Comparison of ENCODE assay signal across 3 worm cellular contexts in genomic region chrV:18868517-18868916, ce11.
TF ChIP-seq lines count a peak whose summit lies in the region.

No protein-coding gene starts in this region.

TF ChIP-seq in whole organism, L1 larva, 84 proteins besides CTCF, POLR2A, EP300 and RAD21 (continued from another document):
- TF ChIP-seq pqm-1 (tag; optimal IDR thresholded peaks at IDR 0.05; lab: Kevin White, UChicago) = no peak
- peak; percentile 26 to 53 (median 33) for TF ChIP-seq dpl-1 (GFP tag; optimal IDR thresholded peaks at IDR 0.05; lab: Kevin White, UChicago)
- no peak for TF ChIP-seq ceh-63 (GFP tag; optimal IDR thresholded peaks at IDR 0.05; lab: Kevin White, UChicago)
- no peak for TF ChIP-seq pax-3 (tag; optimal IDR thresholded peaks at IDR 0.05; lab: Kevin White, UChicago)
- no peak for TF ChIP-seq Y116A8C.19 (tag; optimal IDR thresholded peaks at IDR 0.05; lab: Kevin White, UChicago; ENCODE audit: borderline replicate concordance)
- TF ChIP-seq isw-1 (GFP tag; IDR thresholded peaks at IDR 0.05; lab: Robert Waterston, UW) = no peak
- TF ChIP-seq lir-3 (tag; optimal IDR thresholded peaks at IDR 0.05; lab: Kevin White, UChicago; ENCODE audit: poor library complexity) = no peak
- no peak for TF ChIP-seq alr-1 (tag; optimal IDR thresholded peaks at IDR 0.05; lab: Kevin White, UChicago; ENCODE audit: borderline replicate concordance)
- TF ChIP-seq lin-14 (GFP tag; optimal IDR thresholded peaks at IDR 0.05; lab: Kevin White, UChicago) = peak; percentile 79
- peak; percentile 36 to 40 for TF ChIP-seq efl-1 (optimal IDR thresholded peaks at IDR 0.05; lab: Kevin White, UChicago)
- TF ChIP-seq efl-1 (GFP tag; optimal IDR thresholded peaks at IDR 0.05 in 1 of 2; lab: Kevin White, UChicago) = peak in 1 of 2 experiments; percentile 7
- no peak for TF ChIP-seq egl-27 (tag; optimal IDR thresholded peaks at IDR 0.05; lab: Kevin White, UChicago)
- TF ChIP-seq skn-1 (tag; optimal IDR thresholded peaks at IDR 0.05; lab: Kevin White, UChicago) = peak; percentile 39
- peak; percentile 49 for TF ChIP-seq snu-23 (GFP tag; optimal IDR thresholded peaks at IDR 0.05; lab: Kevin White, UChicago)
- TF ChIP-seq nhr-76 (tag; optimal IDR thresholded peaks at IDR 0.05; lab: Kevin White, UChicago) = no peak
- TF ChIP-seq nhr-11 (tag; optimal IDR thresholded peaks at IDR 0.05; lab: Kevin White, UChicago) = no peak
- TF ChIP-seq fkh-8 (tag; optimal IDR thresholded peaks at IDR 0.05; lab: Kevin White, UChicago) = peak; percentile 9
- no peak for TF ChIP-seq lin-13 (GFP tag; optimal IDR thresholded peaks at IDR 0.05; lab: Kevin White, UChicago)
- peak; percentile 12 for TF ChIP-seq swsn-7 (tag; optimal IDR thresholded peaks at IDR 0.05; lab: Kevin White, UChicago)
- no peak for TF ChIP-seq pag-3 (tag; optimal IDR thresholded peaks at IDR 0.05; lab: Kevin White, UChicago; ENCODE audit: borderline replicate concordance, insufficient read depth)

TF ChIP-seq in whole organism, L3 larva, 47 proteins besides CTCF, POLR2A, EP300 and RAD21 (continued from another document):
- TF ChIP-seq egl-5 (tag; optimal IDR thresholded peaks at IDR 0.05; lab: Kevin White, UChicago) = peak; percentile 92
- peak; percentile 35 for TF ChIP-seq lin-39 (tag; optimal IDR thresholded peaks at IDR 0.05; lab: Kevin White, UChicago)
- no peak for TF ChIP-seq R02D3.7 (tag; optimal IDR thresholded peaks at IDR 0.05; lab: Kevin White, UChicago)
- TF ChIP-seq fkh-2 (tag; optimal IDR thresholded peaks at IDR 0.05; lab: Kevin White, UChicago) = no peak
- no peak for TF ChIP-seq mdl-1 (tag; optimal IDR thresholded peaks at IDR 0.05; lab: Kevin White, UChicago)
- TF ChIP-seq pqm-1 (tag; optimal IDR thresholded peaks at IDR 0.05; lab: Kevin White, UChicago) = no peak
- no peak for TF ChIP-seq skn-1 (tag; optimal IDR thresholded peaks at IDR 0.05; lab: Kevin White, UChicago)
- no peak for TF ChIP-seq aly-2 (tag; optimal IDR thresholded peaks at IDR 0.05; lab: Kevin White, UChicago)
- no peak for TF ChIP-seq egl-27 (tag; optimal IDR thresholded peaks at IDR 0.05; lab: Kevin White, UChicago)
- no peak for TF ChIP-seq ceh-82 (tag; optimal IDR thresholded peaks at IDR 0.05; lab: Kevin White, UChicago)

TF ChIP-seq in whole organism, L4 larva, 104 proteins besides CTCF, POLR2A, EP300 and RAD21 (continued from another document):
- TF ChIP-seq nhr-77 (tag; optimal IDR thresholded peaks at IDR 0.05; lab: Kevin White, UChicago) = no peak
- TF ChIP-seq nhr-28 (tag; optimal IDR thresholded peaks at IDR 0.05; lab: Kevin White, UChicago) = peak; percentile 49
- no peak for TF ChIP-seq hif-1 (tag; optimal IDR thresholded peaks at IDR 0.05; lab: Kevin White, UChicago)
- no peak for TF ChIP-seq unc-39 (tag; optimal IDR thresholded peaks at IDR 0.05; lab: Kevin White, UChicago)
- no peak for TF ChIP-seq spr-1 (tag; optimal IDR thresholded peaks at IDR 0.05; lab: Kevin White, UChicago)
- no peak for TF ChIP-seq ceh-32 (tag; optimal IDR thresholded peaks at IDR 0.05; lab: Kevin White, UChicago; ENCODE audit: poor library complexity)
- TF ChIP-seq lin-29 (GFP tag; IDR thresholded peaks at IDR 0.05; lab: Robert Waterston, UW) = no peak
- TF ChIP-seq nhr-102 (tag; optimal IDR thresholded peaks at IDR 0.05; lab: Kevin White, UChicago) = no peak
- 0 out of 2 replicates have a peak, but pooled peaks have one; percentile 27 for TF ChIP-seq php-3 (GFP tag; IDR thresholded peaks at IDR 0.05; lab: Robert Waterston, UW)
- TF ChIP-seq pqm-1 (tag; optimal IDR thresholded peaks at IDR 0.05; lab: Kevin White, UChicago) = peak; percentile 13
- no peak for TF ChIP-seq T20F7.1 (GFP tag; optimal IDR thresholded peaks at IDR 0.05; lab: Kevin White, UChicago)
- no peak for TF ChIP-seq unc-130 (GFP tag; optimal IDR thresholded peaks at IDR 0.05; lab: Kevin White, UChicago)
- TF ChIP-seq ces-1 (GFP tag; optimal IDR thresholded peaks at IDR 0.05; lab: Kevin White, UChicago) = no peak
- no peak for TF ChIP-seq F44E2.7 (GFP tag; IDR thresholded peaks at IDR 0.05; lab: Robert Waterston, UW)
- no peak for TF ChIP-seq R02D3.7 (tag; optimal IDR thresholded peaks at IDR 0.05; lab: Kevin White, UChicago)
- TF ChIP-seq ztf-11 (tag; optimal IDR thresholded peaks at IDR 0.05; lab: Kevin White, UChicago) = no peak
- TF ChIP-seq nhr-11 (tag; optimal IDR thresholded peaks at IDR 0.05; lab: Kevin White, UChicago) = no peak
- TF ChIP-seq snpc-4 (tag; optimal IDR thresholded peaks at IDR 0.05; lab: Kevin White, UChicago) = no peak
- no peak for TF ChIP-seq daf-19 (GFP tag; conservative IDR thresholded peaks at IDR 0.05; lab: Robert Waterston, UW)
- TF ChIP-seq jun-1 (tag; optimal IDR thresholded peaks at IDR 0.05; lab: Kevin White, UChicago) = no peak
- peak; percentile 39 for TF ChIP-seq mep-1 (tag; optimal IDR thresholded peaks at IDR 0.05; lab: Kevin White, UChicago)
- TF ChIP-seq zfp-3 (GFP tag; conservative IDR thresholded peaks at IDR 0.05; lab: Robert Waterston, UW) = no peak
- TF ChIP-seq mes-2 (tag; optimal IDR thresholded peaks at IDR 0.05; lab: Kevin White, UChicago; ENCODE audit: poor library complexity, severe bottlenecking) = no peak
- no peak for TF ChIP-seq saeg-2 (GFP tag; IDR thresholded peaks at IDR 0.05; lab: Robert Waterston, UW)
- TF ChIP-seq madf-5 (GFP tag; IDR thresholded peaks at IDR 0.05; lab: Robert Waterston, UW) = no peak
- TF ChIP-seq ceh-44 (GFP tag; IDR thresholded peaks at IDR 0.05; lab: Robert Waterston, UW) = no peak
- TF ChIP-seq duxl-1 (tag; optimal IDR thresholded peaks at IDR 0.05; lab: Kevin White, UChicago; ENCODE audit: poor library complexity) = no peak
- TF ChIP-seq lin-38 (GFP tag; IDR thresholded peaks at IDR 0.05; lab: Robert Waterston, UW) = no peak
- TF ChIP-seq Y5F2A.4 (GFP tag; optimal IDR thresholded peaks at IDR 0.05; lab: Kevin White, UChicago) = no peak
- no peak for TF ChIP-seq cey-2 (tag; optimal IDR thresholded peaks at IDR 0.05; lab: Kevin White, UChicago; ENCODE audit: borderline replicate concordance, insufficient read depth)
- peak in 1 of 2 experiments; percentile 21 for TF ChIP-seq mdl-1 (tag; optimal IDR thresholded peaks at IDR 0.05; lab: Kevin White, UChicago)
- no peak for TF ChIP-seq nhr-237 (tag; optimal IDR thresholded peaks at IDR 0.05; lab: Kevin White, UChicago)
